Fruit fly (Drosophila melanogaster): ENCODE data around the gene ncm.
A peak's percentile ranks its signal among the peaks of the same experiment; 100 is the strongest.

ncm gene

dm6 chr2L:18496834-18497233 lies 48.1 kb upstream of the ncm start (continued):
- TF ChIP-seq Dll (GFP tag; IDR thresholded peaks at IDR 0.05; ENCODE audit: partially characterized antibody) (no peak), CG18764 (GFP tag; optimal IDR thresholded peaks at IDR 0.05) (no peak), Sry-β (GFP tag; optimal IDR thresholded peaks at IDR 0.05) (peak; percentile 19), CG31365 (tag; optimal IDR thresholded peaks at IDR 0.05) (peak; percentile 8), chif (GFP tag; optimal IDR thresholded peaks at IDR 0.05) (peak in 1 of 2 experiments; percentile 6), B-H2 (GFP tag; optimal IDR thresholded peaks at IDR 0.05) (no peak), CG17359 (tag; optimal IDR thresholded peaks at IDR 0.05) (peak; percentile 53), CG10979 (tag; optimal IDR thresholded peaks at IDR 0.05) (no peak), CG5180 (GFP tag; optimal IDR thresholded peaks at IDR 0.05) (peak; percentile 26), CG6791 (GFP tag; IDR thresholded peaks at IDR 0.05; ENCODE audit: partially characterized antibody) (no peak), kni (GFP tag; optimal IDR thresholded peaks at IDR 0.05) (peak; percentile 75), dm (GFP tag; optimal IDR thresholded peaks at IDR 0.05) (no peak), CG18011 (GFP tag; optimal IDR thresholded peaks at IDR 0.05) (no peak), exex (tag; optimal IDR thresholded peaks at IDR 0.05) (no peak), CG6254 (GFP tag; optimal IDR thresholded peaks at IDR 0.05) (peak; percentile 26), org-1 (GFP tag; optimal IDR thresholded peaks at IDR 0.05) (peak; percentile 23), CG2875 (GFP tag; optimal IDR thresholded peaks at IDR 0.05) (peak; percentile 57), sens (GFP tag) (peak; percentile 17), CG1529 (GFP tag; optimal IDR thresholded peaks at IDR 0.05) (peak; percentile 48), HHEX (GFP tag; optimal IDR thresholded peaks at IDR 0.05) (peak; percentile 2), zen (tag; optimal IDR thresholded peaks at IDR 0.05) (peak; percentile 38), sc (optimal IDR thresholded peaks at IDR 0.05) (no peak), sc (GFP tag; optimal IDR thresholded peaks at IDR 0.05) (peak; percentile 26), wek (GFP tag; optimal IDR thresholded peaks at IDR 0.05) (peak; percentile 59), ken (GFP tag; IDR thresholded peaks at IDR 0.05) (0 out of 3 replicates have a peak, but pooled peaks have one; percentile 14), Hr78 (GFP tag; optimal IDR thresholded peaks at IDR 0.05) (peak in 1 of 2 experiments; percentile 13), Sox102F (GFP tag; optimal IDR thresholded peaks at IDR 0.05) (peak; percentile 44), ci (GFP tag; IDR thresholded peaks at IDR 0.05) (peak; percentile 66; the same call in 2 of the 3 replicates), fd64A (GFP tag; optimal IDR thresholded peaks at IDR 0.05) (peak; percentile 66), otp (GFP tag; IDR thresholded peaks at IDR 0.05) (peak; percentile 37; the same call in 1 of the 3 replicates), HLH3B (GFP tag; IDR thresholded peaks at IDR 0.05) (peak; percentile 25; the same call in 1 of the 2 replicates), stc (GFP tag; IDR thresholded peaks at IDR 0.05) (0 out of 2 replicates have a peak, but pooled peaks have one; percentile 36), Ptx1 (GFP tag; IDR thresholded peaks at IDR 0.05) (no peak), Usf (GFP tag; optimal IDR thresholded peaks at IDR 0.05) (no peak), CG14710 (tag; optimal IDR thresholded peaks at IDR 0.05) (peak; percentile 17), CG3407 (GFP tag; optimal IDR thresholded peaks at IDR 0.05) (peak; percentile 54), chm (GFP tag; IDR thresholded peaks at IDR 0.05) (peak; percentile 32; the same call in 1 of the 2 replicates), ac (GFP tag; optimal IDR thresholded peaks at IDR 0.05) (peak; percentile 48), ara (GFP tag; IDR thresholded peaks at IDR 0.05) (0 out of 2 replicates have a peak, but pooled peaks have one; percentile 29), Awh (GFP tag; IDR thresholded peaks at IDR 0.05) (peak; percentile 28; the same call in 1 of the 2 replicates), CG34422 (GFP tag; IDR thresholded peaks at IDR 0.05) (no peak), CG12219 (GFP tag; optimal IDR thresholded peaks at IDR 0.05) (no peak), tll (GFP tag; optimal IDR thresholded peaks at IDR 0.05) (peak in 1 of 2 experiments; percentile 34), disco-r (GFP tag; optimal IDR thresholded peaks at IDR 0.05) (no peak), bab2 (GFP tag; optimal IDR thresholded peaks at IDR 0.05) (peak; percentile 11), CG11093 (GFP tag; IDR thresholded peaks at IDR 0.05) (peak; percentile 18; the same call in 1 of the 3 replicates), ATbp (GFP tag; optimal IDR thresholded peaks at IDR 0.05) (peak; percentile 84), CG10209 (GFP tag; optimal IDR thresholded peaks at IDR 0.05) (peak; percentile 17), Asciz (GFP tag; optimal IDR thresholded peaks at IDR 0.05) (peak; percentile 67)

Data from whole organism, embryonic.